Fruit fly (Drosophila melanogaster) whole organism, embryonic: ENCODE data around the gene tth.

Source experiments
- Aef1 ChIP-seq: fragments of 200-800 bp; sonication (Bioruptor generic); IDR thresholded peaks from 3 replicates; pipeline ENCODE4 v1.3.6; 2022; ENCODE audit warnings: missing biosample characterization, missing genetic modification characterization
- Asciz ChIP-seq: fragments of 200-800 bp; sonication (Bioruptor generic); optimal IDR thresholded peaks from 2 replicates; lab custom pipeline; 2017; ENCODE audit warnings: missing biosample characterization, mild to moderate bottlenecking, missing genetic modification characterization, missing genetic modification reagents
- Bdp1 ChIP-seq: fragments of 200-800 bp; sonication (Bioruptor generic); optimal IDR thresholded peaks from 3 replicates; lab custom pipeline; 2016; ENCODE audit warnings: missing biosample characterization, missing genetic modification characterization
- Blimp-1 ChIP-seq: fragments of 200-800 bp; sonication (Bioruptor generic); optimal IDR thresholded peaks from 3 replicates; lab custom pipeline; 2018; ENCODE audit warnings: missing biosample characterization, missing genetic modification characterization, mild to moderate bottlenecking, moderate library complexity, missing genetic modification reagents
- CG1024 ChIP-seq: fragments of 200-800 bp; sonication (Bioruptor generic); IDR thresholded peaks from 2 replicates; pipeline ENCODE4 v1.3.6; 2022; ENCODE audit warnings: missing biosample characterization, missing genetic modification characterization
- CG10267 ChIP-seq: fragments of 200-800 bp; sonication (Bioruptor generic); optimal IDR thresholded peaks from 2 replicates; lab custom pipeline; 2018; ENCODE audit warnings: missing biosample characterization, mild to moderate bottlenecking, missing genetic modification characterization, moderate library complexity
- CG10654 ChIP-seq: fragments of 200-800 bp; sonication (Bioruptor generic); optimal IDR thresholded peaks from 2 replicates; lab custom pipeline; 2016; ENCODE audit warnings: missing biosample characterization, missing genetic modification characterization
- CG11398 ChIP-seq: fragments of 200-800 bp; sonication (Bioruptor generic); optimal IDR thresholded peaks from 2 replicates; lab custom pipeline; 2016; ENCODE audit warnings: missing biosample characterization, missing genetic modification characterization
- CG11504 ChIP-seq: fragments of 200-800 bp; sonication (Bioruptor generic); optimal IDR thresholded peaks from 3 replicates; lab custom pipeline; 2019; ENCODE audit warnings: missing biosample characterization, mild to moderate bottlenecking, missing genetic modification characterization, moderate library complexity
- CG13775 ChIP-seq: fragments of 200-800 bp; sonication (Bioruptor generic); optimal IDR thresholded peaks from 3 replicates; lab custom pipeline; 2017; ENCODE audit warnings: missing biosample characterization, mild to moderate bottlenecking, missing genetic modification characterization
- CG14710 ChIP-seq: fragments of 200-800 bp; sonication (Bioruptor generic); optimal IDR thresholded peaks from 3 replicates; lab custom pipeline; 2019; ENCODE audit warnings: missing biosample characterization, mild to moderate bottlenecking, missing genetic modification characterization, moderate library complexity
- CG17359 ChIP-seq: fragments of 200-800 bp; sonication (Bioruptor generic); optimal IDR thresholded peaks from 3 replicates; lab custom pipeline; 2018; ENCODE audit warnings: missing biosample characterization, mild to moderate bottlenecking, missing genetic modification characterization, moderate library complexity
- CG18011 ChIP-seq: fragments of 200-800 bp; sonication (Bioruptor generic); optimal IDR thresholded peaks from 2 replicates; lab custom pipeline; 2017; ENCODE audit warnings: missing biosample characterization, missing genetic modification characterization, mild to moderate bottlenecking, moderate library complexity, missing genotype
- CG2202 ChIP-seq: fragments of 200-800 bp; sonication (Bioruptor generic); optimal IDR thresholded peaks from 2 replicates; lab custom pipeline; 2018; ENCODE audit warnings: missing biosample characterization, mild to moderate bottlenecking, missing genetic modification characterization
- CG2712 ChIP-seq: fragments of 200-800 bp; optimal IDR thresholded peaks from 3 replicates; lab custom pipeline; 2019; ENCODE audit warnings: missing biosample characterization, mild to moderate bottlenecking, missing genetic modification characterization, moderate library complexity
- CG3065 ChIP-seq: fragments of 200-800 bp; sonication (Bioruptor generic); optimal IDR thresholded peaks from 2 replicates; lab custom pipeline; 2016; ENCODE audit warnings: missing biosample characterization, missing genetic modification characterization
- CG31388 ChIP-seq: fragments of 200-800 bp; sonication (Bioruptor generic); optimal IDR thresholded peaks from 2 replicates; lab custom pipeline; 2016; ENCODE audit warnings: missing biosample characterization, missing genetic modification characterization
- CG3407 ChIP-seq: fragments of 200-800 bp; sonication (Bioruptor generic); optimal IDR thresholded peaks from 2 replicates; lab custom pipeline; 2018; ENCODE audit warnings: missing biosample characterization, mild to moderate bottlenecking, missing genetic modification characterization
- CG4707 ChIP-seq: fragments of 200-800 bp; sonication (Bioruptor generic); optimal IDR thresholded peaks from 2 replicates; lab custom pipeline; 2018; ENCODE audit warnings: missing biosample characterization, mild to moderate bottlenecking, missing genetic modification characterization, moderate library complexity
- CG7556 ChIP-seq: fragments of 200-800 bp; sonication (Bioruptor generic); optimal IDR thresholded peaks from 2 replicates; lab custom pipeline; 2017; ENCODE audit warnings: missing biosample characterization, mild to moderate bottlenecking, missing genetic modification characterization
- CG7987 ChIP-seq: fragments of 200-800 bp; sonication (Bioruptor generic); optimal IDR thresholded peaks from 2 replicates; lab custom pipeline; 2018; ENCODE audit warnings: missing biosample characterization, mild to moderate bottlenecking, missing genetic modification characterization, moderate library complexity
- CG8359 ChIP-seq: fragments of 200-800 bp; sonication (Bioruptor generic); optimal IDR thresholded peaks from 2 replicates; lab custom pipeline; 2017; ENCODE audit warnings: missing biosample characterization, mild to moderate bottlenecking, missing genetic modification characterization, borderline replicate concordance
- CG8388 ChIP-seq: fragments of 200-800 bp; sonication (Bioruptor generic); optimal IDR thresholded peaks from 2 replicates; lab custom pipeline; 2019; ENCODE audit warnings: missing biosample characterization, mild to moderate bottlenecking, missing genetic modification characterization, moderate library complexity
- HHEX ChIP-seq: fragments of 200-800 bp; sonication (Bioruptor generic); optimal IDR thresholded peaks from 3 replicates; lab custom pipeline; 2017; ENCODE audit warnings: missing biosample characterization, mild to moderate bottlenecking, missing genetic modification characterization, missing genetic modification reagents
- HLHmδ ChIP-seq: fragments of 200-800 bp; sonication (Bioruptor generic); optimal IDR thresholded peaks from 2 replicates; lab custom pipeline; 2018; ENCODE audit warnings: missing biosample characterization, mild to moderate bottlenecking, missing genetic modification characterization, moderate library complexity
- Hr78 ChIP-seq, 2 experiments: fragments of 200-800 bp in 1 of 2; fragments of >200 bp in 1 of 2; sonication (Bioruptor generic) in 1 of 2; optimal IDR thresholded peaks; 2 replicates each; lab custom pipeline; 2017 to 2019; ENCODE audit warnings: missing biosample characterization in 2 of 2, missing genetic modification characterization in 2 of 2, mild to moderate bottlenecking in 1 of 2, moderate library complexity in 1 of 2
- Meics ChIP-seq: fragments of 200-800 bp; sonication (Bioruptor generic); optimal IDR thresholded peaks from 2 replicates; lab custom pipeline; 2017; ENCODE audit warnings: missing biosample characterization, mild to moderate bottlenecking, missing genetic modification characterization
- NK7.1 ChIP-seq: fragments of 200-800 bp; sonication (Bioruptor generic); optimal IDR thresholded peaks from 3 replicates; lab custom pipeline; 2016; ENCODE audit warnings: missing biosample characterization, missing genetic modification characterization
- Pdp1 ChIP-seq, 2 experiments: fragments of 200-800 bp; sonication (Bioruptor generic); optimal IDR thresholded peaks; 3 replicates each; lab custom pipeline; 2016; ENCODE audit warnings: missing biosample characterization in 2 of 2, missing genetic modification characterization in 2 of 2, mild to moderate bottlenecking in 1 of 2, moderate library complexity in 1 of 2
- Ravus ChIP-seq: fragments of 200-800 bp; sonication (Bioruptor generic); IDR thresholded peaks from 2 replicates; pipeline ENCODE4 v1.3.6; 2022; ENCODE audit warnings: missing biosample characterization, missing genetic modification characterization
- Side ChIP-seq: fragments of 200-800 bp; sonication (Bioruptor generic); optimal IDR thresholded peaks from 2 replicates; lab custom pipeline; 2016; ENCODE audit warnings: missing biosample characterization, missing genetic modification characterization
- Vsx1 ChIP-seq: fragments of 200-800 bp; sonication (Bioruptor generic); optimal IDR thresholded peaks from 2 replicates; lab custom pipeline; 2017; ENCODE audit warnings: missing biosample characterization, mild to moderate bottlenecking, missing genetic modification characterization, missing genetic modification reagents
- Xbp1 ChIP-seq: fragments of 200-800 bp; sonication (Bioruptor generic); optimal IDR thresholded peaks from 3 replicates; lab custom pipeline; 2016; ENCODE audit warnings: missing biosample characterization, mild to moderate bottlenecking, missing genetic modification characterization
- abd-A ChIP-seq: fragments of 200-800 bp; sonication (Bioruptor generic); optimal IDR thresholded peaks from 3 replicates; lab custom pipeline; 2019; ENCODE audit warnings: missing biosample characterization, mild to moderate bottlenecking, missing genetic modification characterization, moderate library complexity
- ara ChIP-seq: fragments of 200-800 bp; sonication (Bioruptor generic); IDR thresholded peaks from 2 replicates; pipeline ENCODE4 v1.3.6; 2022; ENCODE audit warnings: missing biosample characterization, missing genetic modification characterization
- bowl ChIP-seq: fragments of 200-800 bp; sonication (Bioruptor generic); IDR thresholded peaks from 2 replicates; pipeline ENCODE4 v1.3.6; 2022; ENCODE audit warnings: missing biosample characterization, missing genetic modification characterization
- chinmo ChIP-seq: fragments of 200-800 bp; sonication (Bioruptor generic); IDR thresholded peaks from 4 replicates; pipeline ENCODE4 v1.3.6; 2022; ENCODE audit warnings: missing biosample characterization, missing genetic modification characterization; ENCODE audit not compliant: partially characterized antibody
- chm ChIP-seq: fragments of 200-800 bp; sonication (Bioruptor generic); IDR thresholded peaks from 2 replicates; pipeline ENCODE4 v1.3.6; 2022; ENCODE audit warnings: missing biosample characterization, missing genetic modification characterization
- ems ChIP-seq: fragments of 200-800 bp; sonication (Bioruptor generic); optimal IDR thresholded peaks from 3 replicates; lab custom pipeline; 2016; ENCODE audit warnings: missing biosample characterization, missing genetic modification characterization
- ewg ChIP-seq: fragments of 200-800 bp; sonication (Bioruptor generic); optimal IDR thresholded peaks from 3 replicates; lab custom pipeline; 2017; ENCODE audit warnings: mild to moderate bottlenecking, missing biosample characterization, missing genetic modification reagents, missing genetic modification characterization
- fd3F ChIP-seq: fragments of 200-800 bp; sonication (Bioruptor generic); optimal IDR thresholded peaks from 2 replicates; lab custom pipeline; 2018; ENCODE audit warnings: missing biosample characterization, mild to moderate bottlenecking, missing genetic modification characterization, moderate library complexity
- fd96Cb ChIP-seq: fragments of 200-800 bp; sonication (Bioruptor generic); optimal IDR thresholded peaks from 2 replicates; lab custom pipeline; 2018; ENCODE audit warnings: missing biosample characterization, mild to moderate bottlenecking, missing genetic modification characterization, moderate library complexity
- ftz-f1 ChIP-seq: fragments of 200-800 bp; sonication (Bioruptor generic); optimal IDR thresholded peaks from 2 replicates; lab custom pipeline; 2016; ENCODE audit warnings: missing biosample characterization, missing genetic modification characterization
- lola ChIP-seq, 3 experiments: fragments of >200 bp in 2 of 3; fragments of 200-800 bp in 1 of 3; sonication (Bioruptor generic) in 1 of 3; optimal IDR thresholded peaks; 2 replicates each; lab custom pipeline; 2017 to 2019; ENCODE audit warnings: missing biosample characterization in 3 of 3, missing genetic modification characterization in 3 of 3, mild to moderate bottlenecking in 1 of 3, moderate library complexity in 1 of 3
- mam ChIP-seq: fragments of 200-800 bp; sonication (Bioruptor generic); optimal IDR thresholded peaks from 3 replicates; lab custom pipeline; 2016; ENCODE audit warnings: missing biosample characterization, missing genetic modification characterization
- nau ChIP-seq: fragments of 200-800 bp; sonication (Bioruptor generic); optimal IDR thresholded peaks from 3 replicates; lab custom pipeline; 2017; ENCODE audit warnings: missing biosample characterization, mild to moderate bottlenecking, missing genetic modification characterization, missing genetic modification reagents
- scrt ChIP-seq: fragments of 200-800 bp; sonication (Bioruptor generic); optimal IDR thresholded peaks from 2 replicates; lab custom pipeline; 2018; ENCODE audit warnings: missing biosample characterization, mild to moderate bottlenecking, missing genetic modification characterization, moderate library complexity
- unpg ChIP-seq: fragments of 200-800 bp; sonication (Bioruptor generic); optimal IDR thresholded peaks from 3 replicates; lab custom pipeline; 2018; ENCODE audit warnings: missing biosample characterization, mild to moderate bottlenecking, missing genetic modification characterization, moderate library complexity

Gene tth

dm6 chrX:13644696-13645393 lies 28.5 kb upstream of the tth start (continued):
- TF ChIP-seq ewg (GFP tag; lab: Kevin White, UChicago) = peak; percentile 6
- TF ChIP-seq CG8388 = peak; percentile 13
- TF ChIP-seq unpg (GFP tag; lab: Kevin White, UChicago) = peak; percentile 56
- TF ChIP-seq Asciz = peak; percentile 78
- peak; percentile 28 for TF ChIP-seq HHEX (GFP tag; lab: Kevin White, UChicago)
- peak; percentile 75 for TF ChIP-seq nau (GFP tag; lab: Kevin White, UChicago)
- no peak for TF ChIP-seq abd-A
- TF ChIP-seq CG10654 (GFP tag; lab: Kevin White, UChicago) = no peak
- TF ChIP-seq CG7987 (GFP tag; lab: Kevin White, UChicago) = peak; percentile 22
- peak; percentile 68 for TF ChIP-seq Blimp-1 (GFP tag; lab: Kevin White, UChicago)
- TF ChIP-seq Pdp1 (GFP tag; optimal IDR thresholded peaks at IDR 0.05; lab: Kevin White, UChicago) = no peak
- no peak for TF ChIP-seq Side (GFP tag; lab: Kevin White, UChicago)
- peak in 1 of 3 experiments; percentile 2 for TF ChIP-seq lola (GFP tag; optimal IDR thresholded peaks at IDR 0.05; lab: Kevin White, UChicago)
- TF ChIP-seq fd3F (GFP tag; lab: Kevin White, UChicago) = peak; percentile 72
- no peak for TF ChIP-seq Hr78 (GFP tag; optimal IDR thresholded peaks at IDR 0.05; lab: Kevin White, UChicago)
- peak; percentile 40 for TF ChIP-seq Meics (GFP tag; lab: Kevin White, UChicago)
- no peak for TF ChIP-seq ems (GFP tag; lab: Kevin White, UChicago)
- no peak for TF ChIP-seq CG11398 (GFP tag; lab: Kevin White, UChicago)
- TF ChIP-seq CG18011 = no peak
- peak; percentile 63 for TF ChIP-seq CG17359
- TF ChIP-seq scrt (GFP tag; lab: Kevin White, UChicago) = no peak
- no peak for TF ChIP-seq HLHmδ (GFP tag; lab: Kevin White, UChicago)
- TF ChIP-seq bowl (GFP tag; lab: Robert Waterston, UW) = no peak
- TF ChIP-seq Bdp1 = no peak
- TF ChIP-seq CG31388 (GFP tag; lab: Kevin White, UChicago) = no peak
- TF ChIP-seq CG7556 = peak; percentile 21
- TF ChIP-seq fd96Cb (tag; lab: Kevin White, UChicago) = peak; percentile 40
- TF ChIP-seq Xbp1 (GFP tag; lab: Kevin White, UChicago) = no peak
- TF ChIP-seq chm (GFP tag; lab: Robert Waterston, UW) = no peak
- TF ChIP-seq chinmo = peak; percentile 36; the same call in 2 of the 4 replicates
- TF ChIP-seq CG10267 (tag; lab: Kevin White, UChicago) = peak; percentile 12
- no peak for TF ChIP-seq Ravus (GFP tag; lab: Robert Waterston, UW)
- TF ChIP-seq mam (GFP tag; lab: Kevin White, UChicago) = no peak
- no peak for TF ChIP-seq CG3065 (GFP tag; lab: Kevin White, UChicago)
- peak; percentile 44 for TF ChIP-seq CG11504 (tag; lab: Kevin White, UChicago)
- TF ChIP-seq NK7.1 (GFP tag; lab: Kevin White, UChicago) = no peak
- peak; percentile 54 for TF ChIP-seq CG4707 (GFP tag; lab: Kevin White, UChicago)
- peak; percentile 38 for TF ChIP-seq CG2202 (tag; lab: Kevin White, UChicago)
- TF ChIP-seq CG3407 (GFP tag; lab: Kevin White, UChicago) = peak; percentile 53
- peak; percentile 96 for TF ChIP-seq CG8359 (GFP tag; lab: Kevin White, UChicago)
- TF ChIP-seq CG13775 (GFP tag; lab: Kevin White, UChicago) = no peak
- no peak for TF ChIP-seq CG2712 (tag; lab: Kevin White, UChicago)
- no peak for TF ChIP-seq ara (GFP tag; lab: Robert Waterston, UW)
- TF ChIP-seq ftz-f1 (GFP tag; lab: Kevin White, UChicago) = no peak
- peak; percentile 43 for TF ChIP-seq CG14710 (tag; lab: Kevin White, UChicago)
- peak; percentile 49 for TF ChIP-seq Vsx1
- TF ChIP-seq CG1024 (GFP tag; lab: Robert Waterston, UW) = no peak
- no peak for TF ChIP-seq Aef1
